Worm (Caenorhabditis elegans) whole organism, early embryonic: Measurements from ENCODE around the gene C06E7.2.

ENCODE experiments used
- B0310.2 ChIP-seq: sonication (generic microtip); optimal IDR thresholded peaks from 2 replicates; lab custom pipeline; 2016; ENCODE audit warnings: mild to moderate bottlenecking, missing genetic modification characterization, missing compliant biosample characterization
- F13C5.2 ChIP-seq: sonication (generic microtip); optimal IDR thresholded peaks from 2 replicates; lab custom pipeline; 2017; ENCODE audit warnings: mild to moderate bottlenecking, missing genetic modification characterization, inconsistent platforms, missing compliant biosample characterization
- ama-1 ChIP-seq: fragments of 150-350 bp; optimal IDR thresholded peaks from 2 replicates; lab custom pipeline; 2014
- ceh-13 ChIP-seq: fragments of 200-800 bp; sonication (Bioruptor generic); optimal IDR thresholded peaks from 2 replicates; lab custom pipeline; 2018; ENCODE audit warnings: mild to moderate bottlenecking, missing genetic modification characterization, missing compliant biosample characterization
- ets-7 ChIP-seq: sonication (generic microtip); optimal IDR thresholded peaks from 2 replicates; lab custom pipeline; 2016; ENCODE audit warnings: missing genotype, missing genetic modification characterization, missing compliant biosample characterization
- flt-1 ChIP-seq: fragments of 200-800 bp; sonication (Bioruptor generic); IDR thresholded peaks from 2 replicates; pipeline ENCODE4 v1.3.6; 2022; ENCODE audit warnings: missing genetic modification characterization, missing compliant biosample characterization
- hmbx-1 ChIP-seq: sonication (generic microtip); optimal IDR thresholded peaks from 2 replicates; lab custom pipeline; 2016; ENCODE audit warnings: mild to moderate bottlenecking, missing genetic modification characterization, missing compliant biosample characterization
- hmg-4 ChIP-seq: fragments of 200-800 bp; sonication (Bioruptor generic); optimal IDR thresholded peaks from 2 replicates; lab custom pipeline; 2018; ENCODE audit warnings: mild to moderate bottlenecking, missing genetic modification characterization, missing compliant biosample characterization
- hnd-1 ChIP-seq: sonication (generic microtip); optimal IDR thresholded peaks from 2 replicates; lab custom pipeline; 2016; ENCODE audit warnings: missing genetic modification characterization, missing compliant biosample characterization
- scrt-1 ChIP-seq: fragments of 200-800 bp; sonication (Bioruptor generic); IDR thresholded peaks from 2 replicates; pipeline ENCODE4 v1.3.6; 2022; ENCODE audit warnings: missing genetic modification characterization, missing compliant biosample characterization
- tbx-11 ChIP-seq: fragments of 200-800 bp; sonication (Bioruptor generic); IDR thresholded peaks from 2 replicates; pipeline ENCODE4 v1.3.6; 2022; ENCODE audit warnings: missing genetic modification characterization, missing compliant biosample characterization
- tbx-37 ChIP-seq: fragments of 200-800 bp; sonication (Bioruptor generic); conservative IDR thresholded peaks from 2 replicates; pipeline ENCODE4 v1.3.6; 2022; ENCODE audit warnings: missing genetic modification reagents, missing genetic modification characterization, missing compliant biosample characterization
- tra-4 ChIP-seq: sonication (generic microtip); optimal IDR thresholded peaks from 2 replicates; lab custom pipeline; 2017; ENCODE audit warnings: missing genetic modification characterization, missing compliant biosample characterization

DNA sequence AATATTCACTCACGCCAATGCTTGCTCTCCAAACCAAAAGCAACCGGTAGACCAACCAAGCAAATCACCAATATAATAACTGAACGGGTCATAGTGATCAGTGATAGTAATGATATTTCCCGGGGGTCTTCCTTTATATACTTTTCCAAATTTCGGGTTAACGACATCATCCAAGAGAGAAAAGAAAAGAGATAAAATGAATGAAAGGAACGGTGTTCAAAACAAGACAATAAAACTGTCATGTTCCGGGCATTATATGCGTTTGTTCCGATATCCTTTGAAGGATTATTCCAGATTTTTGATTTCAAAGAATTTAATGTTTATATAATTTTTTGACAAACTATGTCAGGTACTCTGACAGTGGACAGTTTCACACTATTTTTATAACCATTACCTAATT lies 27.9 kb downstream of the C06E7.2 start, which contains the start of gene C06E7.88:
- no peak for TF ChIP-seq ama-1
- TF ChIP-seq tbx-37 (GFP tag; lab: Robert Waterston, UW): no peak
- no peak for TF ChIP-seq tbx-11 (GFP tag; lab: Robert Waterston, UW)
- no peak for TF ChIP-seq scrt-1
- TF ChIP-seq B0310.2 (tag; lab: Kevin White, UChicago): no peak
- TF ChIP-seq hmg-4 (GFP tag; lab: Kevin White, UChicago): no peak
- TF ChIP-seq hmbx-1: no peak
- no peak for TF ChIP-seq hnd-1 (tag; lab: Kevin White, UChicago)
- TF ChIP-seq flt-1: no peak
- no peak for TF ChIP-seq ets-7 (tag; lab: Kevin White, UChicago)
- TF ChIP-seq F13C5.2: no peak
- no peak for TF ChIP-seq tra-4 (tag; lab: Kevin White, UChicago)
- no peak for TF ChIP-seq ceh-13 (GFP tag; lab: Kevin White, UChicago)
